Fruit fly (Drosophila melanogaster) whole organism, embryonic: ENCODE data around the gene Pdi.
A peak's percentile ranks its signal among the peaks of the same experiment; 100 is the strongest.

Experiments
- BtbVII ChIP-seq: fragments of 200-800 bp; sonication (Bioruptor generic); optimal IDR thresholded peaks from 3 replicates; lab custom pipeline; 2017; ENCODE audit warnings: missing biosample characterization, mild to moderate bottlenecking, missing genetic modification characterization
- CG10654 ChIP-seq: fragments of 200-800 bp; sonication (Bioruptor generic); optimal IDR thresholded peaks from 2 replicates; lab custom pipeline; 2016; ENCODE audit warnings: missing biosample characterization, missing genetic modification characterization
- CG12744 ChIP-seq: fragments of 200-800 bp; sonication (Bioruptor generic); optimal IDR thresholded peaks from 2 replicates; lab custom pipeline; 2016; ENCODE audit warnings: missing biosample characterization, missing genetic modification characterization
- CG13296 ChIP-seq: fragments of 200-800 bp; sonication (Bioruptor generic); optimal IDR thresholded peaks from 3 replicates; lab custom pipeline; 2018; ENCODE audit warnings: missing biosample characterization, mild to moderate bottlenecking, missing genetic modification characterization
- CG13775 ChIP-seq: fragments of 200-800 bp; sonication (Bioruptor generic); optimal IDR thresholded peaks from 3 replicates; lab custom pipeline; 2017; ENCODE audit warnings: missing biosample characterization, mild to moderate bottlenecking, missing genetic modification characterization
- CG14014 ChIP-seq: fragments of 200-800 bp; sonication (Bioruptor generic); IDR thresholded peaks from 2 replicates; pipeline ENCODE4 v1.3.6; 2022; ENCODE audit warnings: missing biosample characterization, missing genetic modification characterization
- CG1529 ChIP-seq: fragments of 200-800 bp; sonication (Bioruptor generic); optimal IDR thresholded peaks from 3 replicates; lab custom pipeline; 2018; ENCODE audit warnings: missing biosample characterization, missing genetic modification characterization
- CG15696 ChIP-seq: fragments of 200-800 bp; sonication (Bioruptor generic); optimal IDR thresholded peaks from 2 replicates; lab custom pipeline; 2019; ENCODE audit warnings: missing biosample characterization, mild to moderate bottlenecking, missing genetic modification characterization, moderate library complexity
- CG17385 ChIP-seq: fragments of 200-800 bp; sonication (Bioruptor generic); optimal IDR thresholded peaks from 3 replicates; lab custom pipeline; 2018; ENCODE audit warnings: missing biosample characterization, mild to moderate bottlenecking, missing genetic modification characterization
- CG2202 ChIP-seq: fragments of 200-800 bp; sonication (Bioruptor generic); optimal IDR thresholded peaks from 2 replicates; lab custom pipeline; 2018; ENCODE audit warnings: missing biosample characterization, mild to moderate bottlenecking, missing genetic modification characterization
- CG30403 ChIP-seq: fragments of 200-800 bp; sonication (Bioruptor generic); optimal IDR thresholded peaks from 3 replicates; lab custom pipeline; 2016; ENCODE audit warnings: missing biosample characterization, missing genetic modification characterization
- CG32532 ChIP-seq: fragments of 200-800 bp; sonication (Bioruptor generic); IDR thresholded peaks from 2 replicates; pipeline ENCODE4 v1.3.6; 2022; ENCODE audit warnings: missing biosample characterization, missing genetic modification characterization
- CG4328 ChIP-seq: fragments of 200-800 bp; sonication (Bioruptor generic); optimal IDR thresholded peaks from 3 replicates; lab custom pipeline; 2017; ENCODE audit warnings: missing biosample characterization, missing genetic modification reagents, missing genetic modification characterization
- CG43689 ChIP-seq: fragments of 200-800 bp; sonication (Bioruptor generic); IDR thresholded peaks from 2 replicates; pipeline ENCODE4 v1.3.6; 2022; ENCODE audit warnings: missing biosample characterization, missing genetic modification characterization
- CG5245 ChIP-seq: fragments of 200-800 bp; sonication (Bioruptor generic); optimal IDR thresholded peaks from 3 replicates; lab custom pipeline; 2016; ENCODE audit warnings: missing biosample characterization, missing genetic modification characterization
- CG8478 ChIP-seq: fragments of >200 bp; optimal IDR thresholded peaks from 2 replicates; lab custom pipeline; 2018
- CG9817 ChIP-seq: fragments of 200-800 bp; sonication (Bioruptor generic); optimal IDR thresholded peaks from 2 replicates; lab custom pipeline; 2018; ENCODE audit warnings: missing biosample characterization, mild to moderate bottlenecking, missing genetic modification characterization, moderate library complexity
- CG9876 ChIP-seq: fragments of 200-800 bp; sonication (Bioruptor generic); optimal IDR thresholded peaks from 2 replicates; lab custom pipeline; 2016; ENCODE audit warnings: missing biosample characterization, missing genetic modification characterization
- CkIIα-i1 ChIP-seq: fragments of 200-800 bp; sonication (Bioruptor generic); IDR thresholded peaks from 2 replicates; pipeline ENCODE4 v1.3.6; 2022; ENCODE audit warnings: missing biosample characterization, missing genetic modification characterization
- D19B ChIP-seq: fragments of 200-800 bp; sonication (Bioruptor generic); optimal IDR thresholded peaks from 2 replicates; lab custom pipeline; 2017; ENCODE audit warnings: missing biosample characterization, mild to moderate bottlenecking, missing genetic modification characterization
- Doc3 ChIP-seq: fragments of 200-800 bp; sonication (Bioruptor generic); IDR thresholded peaks from 3 replicates; pipeline ENCODE4 v1.3.6; 2022; ENCODE audit warnings: missing biosample characterization, missing genetic modification characterization; ENCODE audit not compliant: partially characterized antibody
- Dp ChIP-seq: fragments of 200-800 bp; sonication (Bioruptor generic); optimal IDR thresholded peaks from 2 replicates; lab custom pipeline; 2018; ENCODE audit warnings: missing biosample characterization, mild to moderate bottlenecking, missing genetic modification characterization, moderate library complexity
- Gsc ChIP-seq: fragments of 200-800 bp; sonication (Bioruptor generic); IDR thresholded peaks from 2 replicates; pipeline ENCODE4 v1.3.6; 2022; ENCODE audit warnings: missing biosample characterization, missing genetic modification characterization
- HLH3B ChIP-seq: fragments of 200-800 bp; sonication (Bioruptor generic); IDR thresholded peaks from 2 replicates; pipeline ENCODE4 v1.3.6; 2022; ENCODE audit warnings: missing biosample characterization, missing genetic modification characterization
- Rx ChIP-seq: fragments of 200-800 bp; sonication (Bioruptor generic); IDR thresholded peaks from 2 replicates; pipeline ENCODE4 v1.3.6; 2022; ENCODE audit warnings: missing biosample characterization, missing genetic modification characterization
- Sox102F ChIP-seq: fragments of 200-800 bp; sonication (Bioruptor generic); optimal IDR thresholded peaks from 2 replicates; lab custom pipeline; 2018; ENCODE audit warnings: missing biosample characterization, mild to moderate bottlenecking, missing genetic modification characterization, moderate library complexity
- Trl ChIP-seq, 3 experiments: fragments of >200 bp in 2 of 3; fragments of 200-800 bp in 1 of 3; sonication (Bioruptor generic) in 1 of 3; optimal IDR thresholded peaks; 2 replicates in 1 of 3; 3 replicates in 2 of 3; lab custom pipeline; 2016 to 2017; ENCODE audit warnings: missing biosample characterization in 1 of 3, missing genetic modification characterization in 1 of 3
- Usf ChIP-seq: fragments of 200-800 bp; sonication (Bioruptor generic); optimal IDR thresholded peaks from 2 replicates; lab custom pipeline; 2017; ENCODE audit warnings: missing genotype, missing biosample characterization, missing genetic modification characterization
- Xbp1 ChIP-seq: fragments of 200-800 bp; sonication (Bioruptor generic); optimal IDR thresholded peaks from 3 replicates; lab custom pipeline; 2016; ENCODE audit warnings: missing biosample characterization, mild to moderate bottlenecking, missing genetic modification characterization
- YL-1 ChIP-seq: fragments of 200-800 bp; sonication (Bioruptor generic); optimal IDR thresholded peaks from 3 replicates; lab custom pipeline; 2017; ENCODE audit warnings: missing biosample characterization, mild to moderate bottlenecking, missing genetic modification characterization
- bbx ChIP-seq: fragments of 200-800 bp; sonication (Bioruptor generic); IDR thresholded peaks from 2 replicates; pipeline ENCODE4 v1.3.6; 2022; ENCODE audit warnings: missing biosample characterization, missing genetic modification characterization; ENCODE audit not compliant: partially characterized antibody
- eve ChIP-seq, 2 experiments: fragments of >200 bp; optimal IDR thresholded peaks; 2 replicates each; lab custom pipeline; 2017; ENCODE audit warnings: missing biosample characterization in 2 of 2, missing genetic modification characterization in 2 of 2
- gce ChIP-seq: fragments of 200-800 bp; sonication (Bioruptor generic); IDR thresholded peaks from 3 replicates; pipeline ENCODE4 v1.3.6; 2022; ENCODE audit warnings: missing biosample characterization, missing genetic modification characterization
- gro ChIP-seq: fragments of 200-800 bp; sonication (Bioruptor generic); optimal IDR thresholded peaks from 2 replicates; lab custom pipeline; 2016; ENCODE audit warnings: missing biosample characterization, missing genetic modification characterization
- h ChIP-seq: fragments of >200 bp; optimal IDR thresholded peaks from 2 replicates; lab custom pipeline; 2017
- hb ChIP-seq: fragments of 200-800 bp; sonication (Bioruptor generic); IDR thresholded peaks from 3 replicates; pipeline ENCODE4 v1.3.6; 2022; ENCODE audit warnings: missing biosample characterization, missing genetic modification characterization; ENCODE audit not compliant: partially characterized antibody
- hth ChIP-seq: fragments of >200 bp; optimal IDR thresholded peaks from 2 replicates; lab custom pipeline; 2017; ENCODE audit warnings: inconsistent platforms
- lola ChIP-seq, 3 experiments: fragments of >200 bp in 2 of 3; fragments of 200-800 bp in 1 of 3; sonication (Bioruptor generic) in 1 of 3; optimal IDR thresholded peaks; 2 replicates each; lab custom pipeline; 2017 to 2019; ENCODE audit warnings: missing biosample characterization in 3 of 3, missing genetic modification characterization in 3 of 3, mild to moderate bottlenecking in 1 of 3, moderate library complexity in 1 of 3
- oc ChIP-seq: fragments of 200-800 bp; sonication (Bioruptor generic); optimal IDR thresholded peaks from 2 replicates; lab custom pipeline; 2018; ENCODE audit warnings: missing biosample characterization, mild to moderate bottlenecking, missing genetic modification characterization, moderate library complexity
- pita ChIP-seq: fragments of 200-800 bp; sonication (Bioruptor generic); optimal IDR thresholded peaks from 2 replicates; lab custom pipeline; 2017; ENCODE audit warnings: missing biosample characterization, mild to moderate bottlenecking, missing genetic modification characterization
- sc ChIP-seq, 3 experiments: fragments of >200 bp in 2 of 3; fragments of 200-800 bp in 1 of 3; sonication (Bioruptor generic) in 1 of 3; optimal IDR thresholded peaks; 2 replicates in 2 of 3; 3 replicates in 1 of 3; lab custom pipeline; 2017; ENCODE audit warnings: mild to moderate bottlenecking in 1 of 3, missing biosample characterization in 1 of 3, missing genetic modification characterization in 1 of 3, missing genetic modification reagents in 1 of 3
- slp2 ChIP-seq: fragments of 200-800 bp; sonication (Bioruptor generic); optimal IDR thresholded peaks from 2 replicates; lab custom pipeline; 2016; ENCODE audit warnings: missing biosample characterization, missing genetic modification characterization
- ssp ChIP-seq: fragments of 200-800 bp; sonication (Bioruptor generic); IDR thresholded peaks from 2 replicates; pipeline ENCODE4 v1.3.6; 2022; ENCODE audit warnings: missing biosample characterization, missing genetic modification characterization
- tx ChIP-seq: fragments of 200-800 bp; sonication (Bioruptor generic); optimal IDR thresholded peaks from 2 replicates; lab custom pipeline; 2016; ENCODE audit warnings: missing biosample characterization, missing genetic modification characterization
- unpg ChIP-seq: fragments of 200-800 bp; sonication (Bioruptor generic); optimal IDR thresholded peaks from 3 replicates; lab custom pipeline; 2018; ENCODE audit warnings: missing biosample characterization, mild to moderate bottlenecking, missing genetic modification characterization, moderate library complexity
- vnd ChIP-seq: fragments of 200-800 bp; sonication (Bioruptor generic); IDR thresholded peaks from 3 replicates; pipeline ENCODE4 v1.3.6; 2022; ENCODE audit warnings: missing biosample characterization, missing genetic modification characterization; ENCODE audit not compliant: partially characterized antibody
- yki ChIP-seq: fragments of >200 bp; optimal IDR thresholded peaks from 3 replicates; lab custom pipeline; 2018
- zen ChIP-seq: fragments of 200-800 bp; sonication (Bioruptor generic); optimal IDR thresholded peaks from 3 replicates; lab custom pipeline; 2018; ENCODE audit warnings: missing biosample characterization, mild to moderate bottlenecking, missing genetic modification characterization, moderate library complexity
- zfh2 ChIP-seq: fragments of 200-800 bp; sonication (Bioruptor generic); optimal IDR thresholded peaks from 2 replicates; lab custom pipeline; 2016; ENCODE audit warnings: missing biosample characterization, missing genetic modification characterization

Gene Pdi

dm6 chr3L:15098659-15099512 lies 43.8 kb downstream of the Pdi start (continued):
- TF ChIP-seq Doc3 (GFP tag; lab: Robert Waterston, UW) (no peak), eve (GFP tag; optimal IDR thresholded peaks at IDR 0.05; lab: Kevin White, UChicago) (no peak), h (lab: Kevin White, UChicago) (no peak), zen (tag; lab: Kevin White, UChicago) (peak; percentile 89), CG1529 (GFP tag; lab: Kevin White, UChicago) (peak; percentile 64), unpg (GFP tag; lab: Kevin White, UChicago) (peak; percentile 94), CkIIα-i1 (GFP tag; lab: Robert Waterston, UW) (no peak), CG4328 (GFP tag; lab: Kevin White, UChicago) (peak; percentile 82), Sox102F (GFP tag; lab: Kevin White, UChicago) (peak; percentile 85), Rx (GFP tag; lab: Robert Waterston, UW) (peak; percentile 31), gce (GFP tag; lab: Robert Waterston, UW) (peak; percentile 91; the same call in 2 of the 3 replicates), bbx (no peak), YL-1 (no peak), ssp (GFP tag; lab: Robert Waterston, UW) (peak; percentile 60), CG14014 (GFP tag; lab: Robert Waterston, UW) (peak; percentile 70; the same call in 1 of the 2 replicates), vnd (GFP tag; lab: Robert Waterston, UW) (no peak), CG5245 (GFP tag; lab: Kevin White, UChicago) (peak; percentile 37), CG9876 (GFP tag; lab: Kevin White, UChicago) (no peak), BtbVII (peak; percentile 86), Dp (no peak), tx (GFP tag; lab: Kevin White, UChicago) (no peak), CG8478 (lab: Kevin White, UChicago) (no peak), D19B (peak; percentile 52), pita (GFP tag; lab: Kevin White, UChicago) (no peak), slp2 (GFP tag; lab: Kevin White, UChicago) (no peak), zfh2 (GFP tag; lab: Kevin White, UChicago) (no peak), CG17385 (peak; percentile 82), CG13296 (GFP tag; lab: Kevin White, UChicago) (peak; percentile 95), Xbp1 (GFP tag; lab: Kevin White, UChicago) (peak; percentile 66), CG30403 (peak; percentile 85), HLH3B (GFP tag; lab: Robert Waterston, UW) (peak; percentile 91), Gsc (no peak), CG2202 (tag; lab: Kevin White, UChicago) (peak; percentile 72), hb (GFP tag; lab: Robert Waterston, UW) (no peak), yki (lab: Kevin White, UChicago) (peak; percentile 23), CG12744 (no peak), CG32532 (GFP tag; lab: Robert Waterston, UW) (peak; percentile 89), oc (tag; lab: Kevin White, UChicago) (peak; percentile 72), lola (GFP tag; optimal IDR thresholded peaks at IDR 0.05; lab: Kevin White, UChicago) (peak in 1 of 3 experiments; percentile 87), hth (lab: Kevin White, UChicago) (no peak), Usf (GFP tag; lab: Kevin White, UChicago) (peak; percentile 10), gro (no peak), CG43689 (GFP tag; lab: Robert Waterston, UW) (peak; percentile 27; the same call in 1 of the 2 replicates), CG10654 (peak; percentile 81), CG15696 (tag; lab: Kevin White, UChicago) (peak; percentile 81), Trl (optimal IDR thresholded peaks at IDR 0.05; lab: Kevin White, UChicago) (peak; percentile 86 to 91), Trl (GFP tag; optimal IDR thresholded peaks at IDR 0.05; lab: Kevin White, UChicago) (peak; percentile 69), sc (optimal IDR thresholded peaks at IDR 0.05; lab: Kevin White, UChicago) (no peak), sc (GFP tag; optimal IDR thresholded peaks at IDR 0.05; lab: Kevin White, UChicago) (peak; percentile 77), CG9817 (tag; lab: Kevin White, UChicago) (peak; percentile 72), CG13775 (GFP tag; lab: Kevin White, UChicago) (peak; percentile 75)
